Fruit fly (Drosophila melanogaster): ENCODE measurements around the gene CG45690.

Gene CG45690

DNA sequence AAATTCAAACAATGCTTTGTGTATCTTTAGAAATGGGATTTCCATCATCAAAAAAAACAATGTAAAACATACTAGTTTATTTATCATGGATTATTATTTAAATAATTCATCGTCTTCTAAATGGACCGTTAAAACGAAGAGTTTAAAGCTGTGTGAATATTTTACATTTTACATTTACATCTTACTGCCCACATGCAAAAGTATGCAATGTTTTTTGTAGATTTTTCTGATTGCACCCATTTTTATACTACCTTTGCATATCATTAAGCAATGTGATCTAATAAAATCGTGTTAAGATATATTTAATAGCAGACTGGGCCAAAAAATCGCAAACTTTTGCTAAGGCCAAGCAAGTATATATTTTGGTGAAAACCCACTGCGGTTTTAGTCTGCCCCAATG is 13.4 kb downstream of the CG45690 start:
- TF ChIP-seq CG11695 (GFP tag; IDR thresholded peaks at IDR 0.05) = no peak
- no peak for TF ChIP-seq Camta (GFP tag; optimal IDR thresholded peaks at IDR 0.05)
- TF ChIP-seq gce (GFP tag; IDR thresholded peaks at IDR 0.05) = no peak
- TF ChIP-seq hth (optimal IDR thresholded peaks at IDR 0.05) = no peak
- no peak for TF ChIP-seq run (tag; optimal IDR thresholded peaks at IDR 0.05)
- TF ChIP-seq CG13296 (GFP tag; optimal IDR thresholded peaks at IDR 0.05) = no peak
- no peak for TF ChIP-seq cad (GFP tag; optimal IDR thresholded peaks at IDR 0.05)
- no peak for TF ChIP-seq Ets65A (GFP tag)
- no peak for TF ChIP-seq fu2 (GFP tag; optimal IDR thresholded peaks at IDR 0.05)
- no peak for TF ChIP-seq Ets97D (GFP tag; optimal IDR thresholded peaks at IDR 0.05)
- no peak for TF ChIP-seq CG13775 (GFP tag; optimal IDR thresholded peaks at IDR 0.05)
- TF ChIP-seq CG12071 (GFP tag; optimal IDR thresholded peaks at IDR 0.05) = no peak
- TF ChIP-seq CG30403 (GFP tag; optimal IDR thresholded peaks at IDR 0.05) = no peak
- TF ChIP-seq CG11504 (tag; optimal IDR thresholded peaks at IDR 0.05) = peak; percentile 44
- no peak for TF ChIP-seq CG16863 (GFP tag; optimal IDR thresholded peaks at IDR 0.05)
- no peak for TF ChIP-seq CG6765 (GFP tag; optimal IDR thresholded peaks at IDR 0.05)
- no peak for TF ChIP-seq bigmax (GFP tag; optimal IDR thresholded peaks at IDR 0.05)
- no peak for TF ChIP-seq dysf (GFP tag; IDR thresholded peaks at IDR 0.05)
- no peak for TF ChIP-seq dimm (GFP tag; IDR thresholded peaks at IDR 0.05)
- TF ChIP-seq D (optimal IDR thresholded peaks at IDR 0.05) = no peak
- TF ChIP-seq D (GFP tag; optimal IDR thresholded peaks at IDR 0.05) = no peak
- no peak for TF ChIP-seq ap (GFP tag; IDR thresholded peaks at IDR 0.05)
- no peak for TF ChIP-seq CG11093 (GFP tag; IDR thresholded peaks at IDR 0.05)
- TF ChIP-seq CG10654 (GFP tag; optimal IDR thresholded peaks at IDR 0.05) = no peak
- TF ChIP-seq CG10267 (tag; optimal IDR thresholded peaks at IDR 0.05) = no peak
- TF ChIP-seq sens (GFP tag) = peak; percentile 12
- no peak for TF ChIP-seq dm (GFP tag; optimal IDR thresholded peaks at IDR 0.05)
- no peak for TF ChIP-seq CrebB (tag; optimal IDR thresholded peaks at IDR 0.05)
- TF ChIP-seq unpg (GFP tag; optimal IDR thresholded peaks at IDR 0.05) = no peak
- TF ChIP-seq stwl (tag; optimal IDR thresholded peaks at IDR 0.05) = peak; percentile 8
- TF ChIP-seq CG2889 (GFP tag; IDR thresholded peaks at IDR 0.05) = no peak
- no peak for TF ChIP-seq kni (GFP tag; optimal IDR thresholded peaks at IDR 0.05)
- peak; percentile 23; the same call in 1 of the 2 replicates for TF ChIP-seq amos (GFP tag; IDR thresholded peaks at IDR 0.05; ENCODE audit: partially characterized antibody)
- no peak for TF ChIP-seq disco-r (GFP tag; optimal IDR thresholded peaks at IDR 0.05)
- TF ChIP-seq ab (GFP tag; optimal IDR thresholded peaks at IDR 0.05) = no peak
- peak; percentile 49 for TF ChIP-seq CTCF (GFP tag; optimal IDR thresholded peaks at IDR 0.05)
- TF ChIP-seq CG13624 (GFP tag; optimal IDR thresholded peaks at IDR 0.05) = no peak
- TF ChIP-seq YL-1 (GFP tag; optimal IDR thresholded peaks at IDR 0.05) = no peak
- TF ChIP-seq HLH3B (GFP tag; IDR thresholded peaks at IDR 0.05) = no peak
- TF ChIP-seq Jarid2 (GFP tag; optimal IDR thresholded peaks at IDR 0.05) = no peak
- TF ChIP-seq CG2199 (GFP tag; IDR thresholded peaks at IDR 0.05) = 0 out of 3 replicates have a peak, but pooled peaks have one; percentile 60
- TF ChIP-seq vvl (GFP tag; IDR thresholded peaks at IDR 0.05) = no peak
- TF ChIP-seq pan (optimal IDR thresholded peaks at IDR 0.05) = no peak
- no peak for TF ChIP-seq pan (GFP tag; optimal IDR thresholded peaks at IDR 0.05 in 1 of 2, IDR thresholded peaks at IDR 0.05 in 1 of 2)
- no peak for TF ChIP-seq jumu (GFP tag; optimal IDR thresholded peaks at IDR 0.05)
- TF ChIP-seq nmo (GFP tag; optimal IDR thresholded peaks at IDR 0.05) = no peak
- no peak for TF ChIP-seq Chrac-16 (GFP tag; optimal IDR thresholded peaks at IDR 0.05)
- TF ChIP-seq Myb (GFP tag; optimal IDR thresholded peaks at IDR 0.05) = peak; percentile 80
- TF ChIP-seq CG1603 (tag; optimal IDR thresholded peaks at IDR 0.05) = no peak
- no peak for TF ChIP-seq CG8478 (optimal IDR thresholded peaks at IDR 0.05)

Measured in whole organism, embryonic.